Worm (Caenorhabditis elegans) whole organism, dauer: Measurements from ENCODE around the gene klo-1.

Experiments
- unc-62 ChIP-seq: sonication (generic microtip); optimal IDR thresholded peaks from 2 replicates; lab custom pipeline; 2017; ENCODE audit warnings: missing biosample characterization, missing genetic modification reagents, missing genetic modification characterization

klo-1 gene

ce11 chrIV:7747838-7748237 is at the start of gene klo-1:
Gene klo-1, minus strand, starts transcription at chrIV:7748225.
- TF ChIP-seq unc-62 = no peak

DNA sequence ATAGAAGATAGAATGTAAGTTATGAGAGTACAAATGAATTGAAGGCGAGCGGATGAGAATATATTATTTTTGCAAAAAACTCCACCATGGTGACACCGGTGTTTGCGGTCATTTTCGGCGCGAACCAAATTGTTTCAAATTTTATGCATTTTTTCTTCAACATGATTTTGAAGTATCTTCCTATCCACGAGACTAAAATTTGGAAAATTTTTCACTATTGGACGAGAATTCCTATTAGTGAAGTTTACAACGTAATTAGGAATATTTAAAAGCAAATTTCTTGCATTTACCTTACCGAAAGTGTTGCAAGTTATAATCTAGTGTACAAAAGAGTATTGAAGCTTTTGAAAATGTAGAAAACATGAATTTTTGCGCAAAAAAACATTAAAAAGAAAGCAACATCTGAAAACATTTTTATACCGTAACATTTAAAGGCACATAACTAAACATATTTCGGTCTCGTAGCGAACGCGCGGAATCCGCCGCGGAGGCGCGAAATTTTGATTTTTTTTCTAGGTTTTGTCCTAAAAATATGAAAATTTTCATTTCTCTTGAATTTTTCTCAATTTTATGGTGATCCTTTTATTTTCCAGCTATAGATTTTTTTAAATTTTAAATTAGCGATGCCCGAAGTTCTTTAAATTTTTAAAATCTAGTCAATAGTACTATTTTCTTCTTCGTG is 48.5 kb upstream of the klo-1 start, which contains the start of gene sgo-1:
sgo-1 (minus strand) TSS at position 51 of the 682 bp plus-strand sequence.
- TF ChIP-seq unc-62 = no peak

ce11 chrIV:7794709-7795108 is 46.7 kb upstream of the klo-1 start, which contains the start of gene ntp-1:
Gene ntp-1, minus strand, starts transcription at chrIV:7794809.
- no peak for TF ChIP-seq unc-62

ce11 chrIV:7791821-7792446 is 43.9 kb upstream of the klo-1 start, which contains the start of gene C33H5.13:
Gene C33H5.13, minus strand, starts transcription at chrIV:7792263.
- TF ChIP-seq unc-62 = no peak

ce11 chrIV:7790801-7791588 is 43.0 kb upstream of the klo-1 start, which contains the start of gene rsp-6:
Gene rsp-6, minus strand, starts transcription at chrIV:7791229.
- no peak for TF ChIP-seq unc-62

ce11 chrIV:7790151-7790691 is 42.2 kb upstream of the klo-1 start:
- no peak for TF ChIP-seq unc-62

DNA sequence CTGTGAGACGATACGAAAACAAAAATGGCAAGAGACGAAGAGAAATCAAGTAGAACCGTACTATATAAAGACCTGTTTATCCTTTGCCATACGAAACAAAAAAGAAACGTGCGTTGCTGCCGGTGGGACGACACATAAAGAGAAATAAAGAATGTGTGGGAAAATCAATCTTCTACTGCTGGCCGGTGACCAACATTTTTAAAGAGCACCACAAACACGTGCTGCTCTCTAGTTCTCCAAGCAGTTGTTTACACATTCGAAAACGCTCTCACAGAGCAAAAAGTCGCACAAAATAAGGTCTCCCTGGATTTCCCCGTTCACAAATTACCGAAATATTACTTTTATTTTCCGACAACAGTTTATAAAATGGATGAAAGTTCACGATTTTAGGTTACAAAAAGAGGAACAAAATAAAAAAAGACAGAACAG is 41.5 kb upstream of the klo-1 start, which contains the start of gene imp-3:
imp-3 (minus strand) TSS at position 93 of the 429 bp plus-strand sequence.
- TF ChIP-seq unc-62 = no peak

DNA sequence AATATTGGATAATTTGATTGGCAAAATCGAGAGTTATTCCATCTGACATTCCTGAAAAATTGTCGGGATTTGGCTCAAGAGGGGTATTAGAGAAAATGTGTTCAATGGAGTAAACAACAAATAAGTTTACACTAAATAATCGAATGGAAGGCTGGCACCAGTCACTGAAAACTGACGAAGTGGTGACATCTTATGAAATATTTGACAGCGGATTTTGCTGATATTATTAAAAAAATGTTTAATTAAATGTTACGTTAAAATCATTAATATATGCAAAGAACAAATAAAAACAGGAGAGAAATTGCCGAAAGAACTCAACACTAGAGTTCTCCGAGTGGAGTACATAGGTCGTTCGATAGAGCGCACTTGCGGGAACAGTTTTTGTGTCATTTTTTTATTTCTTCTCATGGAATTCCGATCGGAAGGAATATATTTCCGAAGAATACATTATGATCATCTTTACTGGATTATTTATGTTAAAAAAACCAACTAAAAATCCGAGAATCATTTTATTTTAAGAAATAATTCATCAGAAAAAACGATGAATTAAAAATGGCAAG is 37.6 kb upstream of the klo-1 start, which contains the start of gene tag-322:
tag-322 (minus strand) TSS at position 51 of the 560 bp plus-strand sequence.
- no peak for TF ChIP-seq unc-62

ce11 chrIV:7783801-7784411 is 35.9 kb upstream of the klo-1 start, which contains the start of gene tag-321:
Gene tag-321, minus strand, starts transcription at chrIV:7783851.
- TF ChIP-seq unc-62 = no peak

DNA sequence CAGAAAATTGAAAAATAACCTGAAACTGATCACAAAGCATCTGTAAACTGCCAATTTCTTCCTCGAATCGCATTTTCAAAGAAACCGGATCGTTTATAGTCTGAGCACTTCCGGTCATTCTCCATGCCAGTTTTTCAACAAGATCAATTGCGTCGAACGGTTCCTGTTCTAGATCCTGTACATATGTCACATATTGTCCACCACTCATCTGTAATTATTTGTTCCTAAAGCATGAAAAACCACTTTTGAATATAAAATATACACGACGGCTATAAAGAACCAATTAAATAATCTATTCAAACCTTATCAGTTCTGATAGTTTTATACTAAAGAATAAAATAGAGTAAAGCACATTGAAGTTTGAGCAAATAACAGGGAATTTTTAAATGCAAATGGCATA is 34.3 kb upstream of the klo-1 start, which contains the start of gene sec-10:
sec-10 (minus strand) TSS at position 208 of the 400 bp plus-strand sequence.
- no peak for TF ChIP-seq unc-62

- no peak for TF ChIP-seq unc-62
Observed at ce11 chrIV:7778865-7779264, 30.8 kb upstream of the klo-1 start, which contains the start of gene rpap-3. Gene rpap-3, minus strand, starts transcription at chrIV:7778965.

ce11 chrIV:7775725-7776124 is 27.7 kb upstream of the klo-1 start, which contains the start of gene swd-2.1:
Gene swd-2.1, plus strand, starts transcription at chrIV:7776025.
- TF ChIP-seq unc-62 = no peak

DNA sequence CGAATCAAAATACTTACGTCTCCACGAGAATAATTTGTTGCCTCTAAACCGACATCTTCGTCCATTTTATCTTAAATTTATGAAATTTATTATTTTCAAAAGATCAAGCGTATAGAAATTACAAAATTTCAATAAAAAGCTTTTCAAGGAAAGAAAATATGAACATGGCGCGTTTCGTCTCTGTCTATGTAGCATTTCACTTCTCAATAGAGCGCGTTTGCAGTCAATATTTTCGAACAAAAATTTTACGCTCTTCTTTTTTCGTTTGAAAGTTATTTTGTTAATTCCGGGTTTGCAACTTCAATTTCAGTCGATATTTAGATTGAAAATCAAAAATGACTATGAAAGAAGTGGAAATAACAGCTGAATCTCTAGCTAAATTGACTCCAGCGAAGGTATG is 26.2 kb upstream of the klo-1 start, which contains the start of the genes hcf-1 and swd-2.2:
hcf-1 (minus strand) TSS at position 70 of the 400 bp plus-strand sequence.
swd-2.2 (plus strand) TSS at position 206 of the 400 bp plus-strand sequence.
- TF ChIP-seq unc-62 = no peak

- TF ChIP-seq unc-62 = no peak
Observed at ce11 chrIV:7770162-7770561, 22.1 kb upstream of the klo-1 start, which contains the start of gene rdl-1. Gene rdl-1, minus strand, starts transcription at chrIV:7770262.

DNA sequence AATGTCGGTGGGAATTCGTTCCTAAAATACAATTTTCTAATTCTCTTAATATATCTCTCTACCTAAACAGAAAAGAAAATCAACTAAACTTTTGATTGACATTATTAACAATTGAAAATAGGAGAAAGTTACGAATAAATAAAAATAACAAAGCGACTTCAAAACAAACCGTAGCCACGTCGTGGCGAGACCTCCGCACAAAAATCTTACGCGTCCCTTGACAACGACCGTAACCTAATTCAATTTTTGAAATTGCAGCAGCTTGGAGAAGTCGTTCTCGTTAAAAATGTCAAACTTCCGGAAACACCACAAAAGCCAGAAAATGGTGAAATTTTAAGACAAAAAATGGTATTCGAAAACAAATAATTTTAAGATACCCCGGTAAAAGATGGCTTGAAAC is 16.3 kb upstream of the klo-1 start:
- no peak for TF ChIP-seq unc-62
